Worm (Caenorhabditis elegans): ENCODE measurements around the gene B0361.11.

DNA sequence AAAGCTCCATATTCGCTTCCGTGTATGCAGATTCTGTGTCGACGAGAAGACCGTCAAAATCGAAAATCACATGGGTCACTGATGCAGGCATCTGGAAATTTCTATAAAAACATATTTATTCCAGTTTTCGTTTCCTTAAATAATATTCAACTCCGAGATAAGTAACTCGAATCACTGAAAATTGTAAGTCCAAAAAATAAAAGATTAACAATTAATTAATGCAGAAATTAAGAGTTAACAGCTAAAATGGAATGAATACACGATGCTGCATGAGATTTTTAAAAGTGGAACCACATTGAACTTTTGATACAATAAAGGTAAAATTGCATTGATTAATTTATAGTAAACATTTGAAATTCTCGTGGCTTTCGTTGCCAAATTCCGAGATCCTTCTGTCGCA is 46.6 kb upstream of the B0361.11 start, which contains the start of gene R151.10:
- no peak for TF ChIP-seq pha-4 (tag; optimal IDR thresholded peaks at IDR 0.05)
- TF ChIP-seq nhr-25 (tag; optimal IDR thresholded peaks at IDR 0.05), result no peak
- TF ChIP-seq egl-27 (tag; optimal IDR thresholded peaks at IDR 0.05), result no peak
- no peak for TF ChIP-seq ceh-9 (tag; optimal IDR thresholded peaks at IDR 0.05)
- no peak for TF ChIP-seq snpc-4 (tag; optimal IDR thresholded peaks at IDR 0.05)
- TF ChIP-seq ama-1 (optimal IDR thresholded peaks at IDR 0.05), result no peak
- TF ChIP-seq fkh-10 (GFP tag; optimal IDR thresholded peaks at IDR 0.05), result no peak
- TF ChIP-seq ZK546.5 (tag; optimal IDR thresholded peaks at IDR 0.05), result no peak
- TF ChIP-seq elt-1 (tag; optimal IDR thresholded peaks at IDR 0.05), result no peak

All from whole organism, L3 larva.